Worm (Caenorhabditis elegans): ENCODE measurements around the gene ddx-15.

DNA sequence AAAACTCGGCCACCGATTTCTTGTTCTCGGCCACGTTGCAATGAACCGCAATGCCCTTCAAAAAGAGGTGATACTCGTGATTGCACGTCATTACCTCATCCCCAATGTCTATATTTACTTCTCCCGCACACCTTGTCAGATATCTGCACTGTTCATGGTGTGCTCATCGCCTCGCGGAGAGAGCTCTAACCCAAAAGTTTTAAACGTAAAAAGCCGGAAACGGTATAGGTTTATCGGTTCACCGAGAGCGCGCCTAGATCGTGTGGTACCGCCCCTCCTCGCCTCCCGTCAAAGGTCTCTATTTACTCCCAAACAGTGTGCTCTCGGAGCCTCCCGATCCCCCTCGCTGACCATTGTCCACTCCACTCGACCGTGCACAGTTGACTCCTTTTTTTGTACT lies 6.9 kb downstream of the ddx-15 start, which contains the start of gene F56D2.3:
- TF ChIP-seq F39B2.1 (GFP tag; IDR thresholded peaks at IDR 0.05) (no peak), zim-3 (tag; optimal IDR thresholded peaks at IDR 0.05) (no peak), ztf-26 (tag; optimal IDR thresholded peaks at IDR 0.05) (no peak), snpc-1.1 (tag; optimal IDR thresholded peaks at IDR 0.05; ENCODE audit: insufficient read depth) (no peak), K12H6.12 (tag; optimal IDR thresholded peaks at IDR 0.05) (no peak), nfya-1 (tag; optimal IDR thresholded peaks at IDR 0.05; ENCODE audit: borderline replicate concordance, insufficient read depth) (no peak)

All from whole organism, young adult.